Worm (Caenorhabditis elegans): ENCODE measurements around the gene nhr-41.

DNA sequence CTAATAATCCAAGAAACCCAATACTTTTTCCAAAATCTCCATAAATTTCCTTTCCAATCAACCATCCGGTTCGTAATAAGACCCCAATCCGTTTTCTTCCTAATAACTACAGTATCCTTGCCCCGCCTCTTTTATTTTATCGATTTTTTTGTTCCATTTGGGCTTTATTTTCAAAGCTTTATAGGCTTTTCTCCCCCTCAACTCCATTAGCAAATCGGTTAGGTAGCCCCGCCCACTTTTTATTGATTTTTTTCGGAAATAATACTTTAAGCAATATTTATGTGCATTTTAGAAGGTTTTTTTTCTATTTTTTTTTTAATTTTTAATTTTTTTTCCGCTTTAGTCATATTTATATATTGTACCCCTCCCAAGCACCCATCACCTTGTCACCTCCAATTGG is 14.0 kb downstream of the nhr-41 start:
- TF ChIP-seq hlh-15 (tag; optimal IDR thresholded peaks at IDR 0.05) (no peak), fkh-10 (GFP tag; optimal IDR thresholded peaks at IDR 0.05) (no peak), madf-2 (tag; optimal IDR thresholded peaks at IDR 0.05) (no peak), pqm-1 (tag; optimal IDR thresholded peaks at IDR 0.05) (no peak), C08G9.2 (tag; optimal IDR thresholded peaks at IDR 0.05) (no peak), ceh-9 (tag; optimal IDR thresholded peaks at IDR 0.05) (no peak), fax-1 (tag; optimal IDR thresholded peaks at IDR 0.05) (no peak), ceh-24 (tag; optimal IDR thresholded peaks at IDR 0.05) (no peak)

Data from whole organism, late embryonic.